Worm (Caenorhabditis elegans) whole organism, L4 larva: ENCODE data around the gene C27D8.2.
A peak's percentile ranks its signal among the peaks of the same experiment; 100 is the strongest.

Experiments
- F10B5.3 ChIP-seq: sonication (generic microtip); optimal IDR thresholded peaks from 2 replicates; lab custom pipeline; 2016; ENCODE audit warnings: mild to moderate bottlenecking, missing genetic modification characterization, missing compliant biosample characterization
- F26F4.8 ChIP-seq: fragments of 200-800 bp; sonication (Bioruptor generic); conservative IDR thresholded peaks from 2 replicates; pipeline ENCODE4 v1.3.6; 2022; ENCODE audit warnings: missing genetic modification characterization, missing compliant biosample characterization
- F44E2.7 ChIP-seq: fragments of 200-800 bp; sonication (Bioruptor generic); IDR thresholded peaks from 2 replicates; pipeline ENCODE4 v2.1.2; 2022; ENCODE audit warnings: missing genetic modification characterization, missing compliant biosample characterization
- F49E8.2 ChIP-seq: sonication (generic microtip); optimal IDR thresholded peaks from 2 replicates; lab custom pipeline; 2016; ENCODE audit warnings: missing compliant biosample characterization, mild to moderate bottlenecking, missing genetic modification characterization, borderline replicate concordance
- R02D3.7 ChIP-seq: fragments of 150-350 bp; sonication (generic microtip); optimal IDR thresholded peaks from 3 replicates; lab custom pipeline; 2014; ENCODE audit warnings: missing biosample characterization, missing genetic modification characterization
- Y105C5A.15 ChIP-seq: fragments of 200-800 bp; sonication (Bioruptor generic); IDR thresholded peaks from 2 replicates; pipeline ENCODE4 v1.3.6; 2022; ENCODE audit warnings: missing genetic modification characterization, missing compliant biosample characterization
- ZK546.5 ChIP-seq, 2 experiments: sonication (generic microtip); optimal IDR thresholded peaks; 2 replicates each; lab custom pipeline; 2017; ENCODE audit warnings: missing biosample characterization in 2 of 2, missing genetic modification characterization in 2 of 2
- ama-1 ChIP-seq: fragments of 150-350 bp; optimal IDR thresholded peaks from 2 replicates; lab custom pipeline; 2014; ENCODE audit warnings: inconsistent platforms, mixed read lengths
- attf-4 ChIP-seq: sonication (generic microtip); optimal IDR thresholded peaks from 3 replicates; lab custom pipeline; 2017; ENCODE audit warnings: missing biosample characterization, missing genetic modification characterization
- ceh-32 ChIP-seq: sonication (generic microtip); optimal IDR thresholded peaks from 2 replicates; lab custom pipeline; 2016; ENCODE audit warnings: mild to moderate bottlenecking, missing genetic modification characterization, missing compliant biosample characterization; ENCODE audit not compliant: poor library complexity
- ceh-44 ChIP-seq: fragments of 200-800 bp; sonication (Bioruptor generic); IDR thresholded peaks from 2 replicates; pipeline ENCODE4 v1.3.6; 2022; ENCODE audit warnings: missing genetic modification reagents, missing genetic modification characterization, missing compliant biosample characterization
- daf-16 ChIP-seq, 3 experiments: sonication (generic microtip); optimal IDR thresholded peaks; 2 replicates each; lab custom pipeline; 2016 to 2017; ENCODE audit warnings: missing genetic modification characterization in 3 of 3, missing genetic modification reagents in 3 of 3, mild to moderate bottlenecking in 2 of 3, missing compliant biosample characterization in 2 of 3, missing biosample characterization in 1 of 3, moderate library complexity in 1 of 3
- daf-19 ChIP-seq: fragments of 200-800 bp; sonication (Bioruptor generic); conservative IDR thresholded peaks from 2 replicates; pipeline ENCODE4 v1.3.6; 2022; ENCODE audit warnings: missing genetic modification characterization, missing compliant biosample characterization
- dmd-6 ChIP-seq: fragments of 200-800 bp; sonication (Bioruptor generic); IDR thresholded peaks from 2 replicates; pipeline ENCODE4 v1.3.6; 2022; ENCODE audit warnings: missing genetic modification reagents, missing genetic modification characterization, missing compliant biosample characterization
- dmd-8 ChIP-seq: fragments of 200-800 bp; sonication (Bioruptor generic); IDR thresholded peaks from 2 replicates; pipeline ENCODE4 v1.3.6; 2022; ENCODE audit warnings: missing genetic modification characterization, missing compliant biosample characterization
- duxl-1 ChIP-seq: sonication (generic microtip); optimal IDR thresholded peaks from 2 replicates; lab custom pipeline; 2016; ENCODE audit warnings: mild to moderate bottlenecking, missing genetic modification characterization, moderate library complexity, missing compliant biosample characterization; ENCODE audit not compliant: poor library complexity
- dve-1 ChIP-seq: sonication (generic microtip); optimal IDR thresholded peaks from 2 replicates; lab custom pipeline; 2017; ENCODE audit warnings: antibody characterized with exemption, mild to moderate bottlenecking, missing genetic modification characterization, missing compliant biosample characterization; ENCODE audit not compliant: insufficient read depth
- fkh-10 ChIP-seq: fragments of 150-350 bp; optimal IDR thresholded peaks from 2 replicates; lab custom pipeline; 2014; ENCODE audit warnings: missing biosample characterization, missing genetic modification reagents, missing genetic modification characterization
- fos-1 ChIP-seq: fragments of 150-350 bp; optimal IDR thresholded peaks from 2 replicates; lab custom pipeline; 2014; ENCODE audit warnings: missing biosample characterization, missing genetic modification characterization
- hlh-11 ChIP-seq: fragments of 200-800 bp; sonication (Bioruptor generic); optimal IDR thresholded peaks from 2 replicates; lab custom pipeline; 2018; ENCODE audit warnings: mild to moderate bottlenecking, missing genetic modification characterization, missing compliant biosample characterization
- hlh-30 ChIP-seq: sonication (generic microtip); optimal IDR thresholded peaks from 2 replicates; lab custom pipeline; 2017; ENCODE audit warnings: antibody characterized with exemption, mild to moderate bottlenecking, missing genetic modification characterization, missing compliant biosample characterization; ENCODE audit not compliant: insufficient read depth
- hmg-1.1 ChIP-seq: fragments of 200-800 bp; sonication (Bioruptor generic); IDR thresholded peaks from 2 replicates; pipeline ENCODE4 v1.3.6; 2022; ENCODE audit warnings: missing genetic modification reagents, missing genetic modification characterization, missing compliant biosample characterization
- lin-13 ChIP-seq: fragments of 150-350 bp; optimal IDR thresholded peaks from 2 replicates; lab custom pipeline; 2014; ENCODE audit warnings: missing biosample characterization, missing genetic modification reagents, missing genetic modification characterization
- madf-5 ChIP-seq, 2 experiments: fragments of 200-800 bp; sonication (Bioruptor generic); IDR thresholded peaks; 2 replicates each; pipeline ENCODE4 v1.3.6; 2022; ENCODE audit warnings: missing compliant biosample characterization in 2 of 2, missing genetic modification characterization in 2 of 2
- madf-9 ChIP-seq: fragments of 200-800 bp; sonication (Bioruptor generic); conservative IDR thresholded peaks from 2 replicates; pipeline ENCODE4 v1.3.6; 2022; ENCODE audit warnings: missing genetic modification reagents, missing genetic modification characterization, missing compliant biosample characterization
- mes-2 ChIP-seq: sonication (generic microtip); optimal IDR thresholded peaks from 2 replicates; lab custom pipeline; 2016; ENCODE audit warnings: missing genotype, mild to moderate bottlenecking, missing genetic modification characterization, missing compliant biosample characterization; ENCODE audit not compliant: poor library complexity, severe bottlenecking
- mxl-2 ChIP-seq: fragments of 200-800 bp; sonication (Bioruptor generic); conservative IDR thresholded peaks from 2 replicates; pipeline ENCODE4 v1.3.6; 2022; ENCODE audit warnings: missing genetic modification reagents, missing genetic modification characterization, missing compliant biosample characterization
- nhr-102 ChIP-seq: sonication (generic microtip); optimal IDR thresholded peaks from 2 replicates; lab custom pipeline; 2016; ENCODE audit warnings: mild to moderate bottlenecking, missing genetic modification characterization, moderate library complexity, missing compliant biosample characterization
- nhr-11 ChIP-seq: fragments of 150-350 bp; optimal IDR thresholded peaks from 2 replicates; lab custom pipeline; 2014; ENCODE audit warnings: missing biosample characterization, missing genetic modification characterization
- nhr-28 ChIP-seq: fragments of 150-350 bp; optimal IDR thresholded peaks from 2 replicates; lab custom pipeline; 2014; ENCODE audit warnings: missing biosample characterization, missing genetic modification characterization
- nhr-41 ChIP-seq: fragments of 200-800 bp; sonication (Bioruptor generic); IDR thresholded peaks from 2 replicates; pipeline ENCODE4 v1.3.6; 2022; ENCODE audit warnings: missing genetic modification reagents, missing genetic modification characterization, missing compliant biosample characterization
- nhr-6 ChIP-seq: fragments of 150-350 bp; optimal IDR thresholded peaks from 2 replicates; lab custom pipeline; 2014; ENCODE audit warnings: missing biosample characterization, missing genetic modification characterization
- nhr-77 ChIP-seq: fragments of 150-350 bp; optimal IDR thresholded peaks from 2 replicates; lab custom pipeline; 2014; ENCODE audit warnings: missing biosample characterization, missing genetic modification characterization
- pqm-1 ChIP-seq: sonication (generic microtip); optimal IDR thresholded peaks from 2 replicates; lab custom pipeline; 2017; ENCODE audit warnings: missing biosample characterization, missing genetic modification characterization
- set-16 ChIP-seq: fragments of 200-800 bp; sonication (Bioruptor generic); IDR thresholded peaks from 2 replicates; pipeline ENCODE4 v1.3.6; 2022; ENCODE audit warnings: missing genetic modification reagents, missing genetic modification characterization, missing compliant biosample characterization
- skn-1 ChIP-seq: fragments of 150-350 bp; optimal IDR thresholded peaks from 2 replicates; lab custom pipeline; 2014; ENCODE audit warnings: missing biosample characterization, missing genetic modification characterization
- snpc-4 ChIP-seq: fragments of 150-350 bp; optimal IDR thresholded peaks from 2 replicates; lab custom pipeline; 2014; ENCODE audit warnings: missing biosample characterization, missing genetic modification characterization
- tra-1 ChIP-seq: fragments of 200-800 bp; sonication (Bioruptor generic); IDR thresholded peaks from 2 replicates; pipeline ENCODE4 v1.3.6; 2022; ENCODE audit warnings: missing genetic modification reagents, missing genetic modification characterization, missing compliant biosample characterization
- unc-39 ChIP-seq: sonication (generic microtip); optimal IDR thresholded peaks from 2 replicates; lab custom pipeline; 2017; ENCODE audit warnings: missing biosample characterization, missing genetic modification characterization
- ztf-7 ChIP-seq: fragments of 150-350 bp; optimal IDR thresholded peaks from 2 replicates; lab custom pipeline; 2014; ENCODE audit warnings: missing biosample characterization, missing genetic modification characterization

C27D8.2 gene

DNA sequence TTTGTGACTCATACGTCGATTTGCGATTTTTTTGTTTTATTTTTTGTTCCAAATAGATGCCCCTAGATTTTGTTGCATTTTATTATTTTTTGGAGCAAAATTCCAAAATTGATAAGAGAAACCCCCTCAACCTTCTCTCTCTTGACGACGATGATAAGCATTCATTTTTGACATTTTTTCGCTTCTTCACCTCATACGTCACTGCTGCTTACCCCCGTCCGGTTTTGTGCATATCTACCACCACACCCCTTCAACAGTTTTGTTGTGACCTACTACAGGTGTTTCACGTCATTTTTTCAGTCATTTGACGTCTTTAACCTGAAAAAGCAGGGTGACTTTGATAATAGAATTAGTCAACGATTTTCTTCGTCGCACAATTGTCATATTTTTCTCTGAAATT, 12.1 kb upstream of the C27D8.2 start (continued):
- TF ChIP-seq nhr-102 = peak; percentile 11
- TF ChIP-seq unc-39 (tag; lab: Kevin White, UChicago) = no peak
- peak; percentile 62 for TF ChIP-seq hlh-11
- TF ChIP-seq ceh-32 (tag; lab: Kevin White, UChicago) = no peak
- peak; percentile 24 for TF ChIP-seq hlh-30 (tag; lab: Kevin White, UChicago)

- no peak for TF ChIP-seq mes-2 (tag; lab: Kevin White, UChicago)
- TF ChIP-seq nhr-6 (tag; lab: Kevin White, UChicago) = no peak
- TF ChIP-seq hmg-1.1 = no peak
- TF ChIP-seq nhr-41 (GFP tag; lab: Robert Waterston, UW) = peak; percentile 69; the same call in 1 of the 2 replicates
- no peak for TF ChIP-seq dmd-8 (GFP tag; lab: Robert Waterston, UW)
- TF ChIP-seq pqm-1 (tag; lab: Kevin White, UChicago) = peak; percentile 60
- TF ChIP-seq nhr-28 (tag; lab: Kevin White, UChicago) = peak; percentile 61
- no peak for TF ChIP-seq F49E8.2 (tag; lab: Kevin White, UChicago)
- no peak for TF ChIP-seq mxl-2 (GFP tag; lab: Robert Waterston, UW)
- no peak for TF ChIP-seq R02D3.7 (tag; lab: Kevin White, UChicago)
- no peak for TF ChIP-seq fos-1
- TF ChIP-seq tra-1 (GFP tag; lab: Robert Waterston, UW) = 0 out of 2 replicates have a peak, but pooled peaks have one; percentile 38
- peak; percentile 53 for TF ChIP-seq hlh-11
- peak; percentile 46; the same call in 1 of the 2 replicates for TF ChIP-seq dmd-6
- TF ChIP-seq snpc-4 (tag; lab: Kevin White, UChicago) = no peak
- no peak for TF ChIP-seq nhr-77 (tag; lab: Kevin White, UChicago)
- TF ChIP-seq dve-1 (tag; lab: Kevin White, UChicago) = no peak
- no peak for TF ChIP-seq daf-16 (GFP tag; optimal IDR thresholded peaks at IDR 0.05; lab: Kevin White, UChicago)
- peak; percentile 73 for TF ChIP-seq daf-16 (tag; optimal IDR thresholded peaks at IDR 0.05; lab: Kevin White, UChicago)
- TF ChIP-seq fkh-10 (GFP tag; lab: Kevin White, UChicago) = no peak
- TF ChIP-seq duxl-1 (tag; lab: Kevin White, UChicago) = no peak
- TF ChIP-seq daf-19 (GFP tag; lab: Robert Waterston, UW) = no peak
Measured at ce11 chrIV:12700204-12700603, 10.8 kb upstream of the C27D8.2 start.

- peak; percentile 37 for TF ChIP-seq hlh-11
- no peak for TF ChIP-seq nhr-11 (tag; lab: Kevin White, UChicago)
- TF ChIP-seq skn-1 = no peak
- TF ChIP-seq daf-16 (GFP tag; optimal IDR thresholded peaks at IDR 0.05; lab: Kevin White, UChicago) = no peak
- peak; percentile 40 for TF ChIP-seq daf-16 (tag; optimal IDR thresholded peaks at IDR 0.05; lab: Kevin White, UChicago)
- TF ChIP-seq Y105C5A.15 = no peak
- no peak for TF ChIP-seq ama-1 (lab: Kevin White, UChicago)
- no peak for TF ChIP-seq duxl-1 (tag; lab: Kevin White, UChicago)
- TF ChIP-seq F26F4.8 (GFP tag; lab: Robert Waterston, UW) = no peak
- no peak for TF ChIP-seq F44E2.7 (GFP tag; lab: Robert Waterston, UW)
- TF ChIP-seq ceh-44 = no peak
- TF ChIP-seq tra-1 (GFP tag; lab: Robert Waterston, UW) = no peak
- TF ChIP-seq madf-9 (GFP tag; lab: Robert Waterston, UW) = no peak
- 0 out of 2 replicates have a peak, but pooled peaks have one; percentile 6 for TF ChIP-seq dmd-6
- no peak for TF ChIP-seq F10B5.3 (tag; lab: Kevin White, UChicago)
- TF ChIP-seq nhr-28 (tag; lab: Kevin White, UChicago) = peak; percentile 45
- TF ChIP-seq lin-13 (GFP tag; lab: Kevin White, UChicago) = no peak
Measured at ce11 chrIV:12700944-12701343, 10.1 kb upstream of the C27D8.2 start.

DNA sequence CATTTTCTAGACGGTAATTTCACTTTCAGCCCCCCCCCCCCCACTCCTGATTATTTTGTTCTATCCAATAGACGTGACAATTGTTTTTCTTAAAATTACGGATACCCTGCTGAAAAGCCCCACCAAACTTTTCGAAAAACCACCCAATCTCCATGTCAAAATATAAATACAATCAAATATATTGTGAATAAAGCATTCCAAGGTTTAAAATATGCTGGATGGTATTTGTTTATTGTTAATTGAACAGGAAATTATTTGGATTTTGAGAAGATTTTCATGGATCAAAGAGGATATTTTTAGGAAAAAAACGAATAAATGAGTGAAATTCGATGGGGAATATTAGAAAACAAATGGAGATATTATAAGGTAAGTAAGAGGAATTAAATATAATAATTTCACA, 7.2 kb upstream of the C27D8.2 start, which contains the start of gene C27D8.4:
Gene C27D8.4 (plus strand): TSS at position 301 of the 400 bp plus-strand sequence.
- TF ChIP-seq attf-4 (tag; lab: Kevin White, UChicago) (no peak), ztf-7 (tag; lab: Kevin White, UChicago) (no peak), lin-13 (GFP tag; lab: Kevin White, UChicago) (no peak), Y105C5A.15 (no peak), madf-9 (GFP tag; lab: Robert Waterston, UW) (no peak), R02D3.7 (tag; lab: Kevin White, UChicago) (no peak), set-16 (no peak), ZK546.5 (tag; optimal IDR thresholded peaks at IDR 0.05; lab: Kevin White, UChicago) (no peak), madf-5 (GFP tag; IDR thresholded peaks at IDR 0.05; lab: Robert Waterston, UW) (no peak), fkh-10 (GFP tag; lab: Kevin White, UChicago) (no peak), daf-19 (GFP tag; lab: Robert Waterston, UW) (no peak), unc-39 (tag; lab: Kevin White, UChicago) (no peak)
- TF ChIP-seq, all 104 proteins: peak for 0
